Fruit fly (Drosophila melanogaster) whole organism, embryonic: ENCODE measurements around the gene CG42397.
A peak's percentile ranks its signal among the peaks of the same experiment; 100 is the strongest.

Experiments used
- ATbp ChIP-seq: fragments of 200-800 bp; sonication (Bioruptor generic); optimal IDR thresholded peaks from 2 replicates; lab custom pipeline; 2017; ENCODE audit warnings: missing biosample characterization, mild to moderate bottlenecking, missing genetic modification characterization, missing genetic modification reagents
- B-H1 ChIP-seq: fragments of 200-800 bp; sonication (Bioruptor generic); IDR thresholded peaks from 3 replicates; pipeline ENCODE4 v1.3.6; 2022; ENCODE audit warnings: missing biosample characterization, missing genetic modification characterization
- Bgb ChIP-seq: fragments of 200-800 bp; sonication (Bioruptor generic); IDR thresholded peaks from 2 replicates; pipeline ENCODE4 v1.3.6; 2022; ENCODE audit warnings: missing biosample characterization, missing genetic modification characterization; ENCODE audit not compliant: partially characterized antibody
- CG11504 ChIP-seq: fragments of 200-800 bp; sonication (Bioruptor generic); optimal IDR thresholded peaks from 3 replicates; lab custom pipeline; 2019; ENCODE audit warnings: missing biosample characterization, mild to moderate bottlenecking, missing genetic modification characterization, moderate library complexity
- CG12391 ChIP-seq: fragments of 200-800 bp; sonication (Bioruptor generic); optimal IDR thresholded peaks from 3 replicates; lab custom pipeline; 2018; ENCODE audit warnings: missing biosample characterization, mild to moderate bottlenecking, missing genetic modification characterization, moderate library complexity
- CG12659 ChIP-seq: fragments of 200-800 bp; sonication (Bioruptor generic); optimal IDR thresholded peaks from 3 replicates; lab custom pipeline; 2017; ENCODE audit warnings: mild to moderate bottlenecking, missing biosample characterization, missing genetic modification reagents, missing genetic modification characterization
- CG12942 ChIP-seq: fragments of 200-800 bp; sonication (Bioruptor generic); optimal IDR thresholded peaks from 3 replicates; lab custom pipeline; 2016; ENCODE audit warnings: missing biosample characterization, missing genetic modification characterization
- CG13287 ChIP-seq: fragments of 200-800 bp; sonication (Bioruptor generic); IDR thresholded peaks from 2 replicates; pipeline ENCODE4 v1.3.6; 2022; ENCODE audit warnings: missing biosample characterization, missing genetic modification characterization; ENCODE audit not compliant: partially characterized antibody
- CG14441 ChIP-seq: fragments of 200-800 bp; sonication (Bioruptor generic); IDR thresholded peaks from 2 replicates; pipeline ENCODE4 v1.3.6; 2022; ENCODE audit warnings: missing biosample characterization, missing genetic modification characterization
- CG14860 ChIP-seq: fragments of 200-800 bp; sonication (Bioruptor generic); IDR thresholded peaks from 3 replicates; pipeline ENCODE4 v1.3.6; 2022; ENCODE audit warnings: missing biosample characterization, missing genetic modification characterization; ENCODE audit not compliant: partially characterized antibody
- CG15479 ChIP-seq: fragments of 200-800 bp; sonication (Bioruptor generic); optimal IDR thresholded peaks from 3 replicates; lab custom pipeline; 2019; ENCODE audit warnings: missing biosample characterization, mild to moderate bottlenecking, missing genetic modification characterization, moderate library complexity
- CG1647 ChIP-seq: fragments of 200-800 bp; sonication (Bioruptor generic); optimal IDR thresholded peaks from 3 replicates; lab custom pipeline; 2016; ENCODE audit warnings: missing biosample characterization, missing genetic modification characterization
- CG16813 ChIP-seq: fragments of 200-800 bp; sonication (Bioruptor generic); IDR thresholded peaks from 3 replicates; pipeline ENCODE4 v1.3.6; 2022; ENCODE audit warnings: missing biosample characterization, missing genetic modification characterization; ENCODE audit not compliant: partially characterized antibody
- CG16815 ChIP-seq: fragments of 200-800 bp; sonication (Bioruptor generic); optimal IDR thresholded peaks from 3 replicates; lab custom pipeline; 2017; ENCODE audit warnings: missing biosample characterization, mild to moderate bottlenecking, missing genetic modification characterization
- CG17829 ChIP-seq: fragments of 200-800 bp; optimal IDR thresholded peaks from 2 replicates; lab custom pipeline; 2019; ENCODE audit warnings: missing biosample characterization, mild to moderate bottlenecking, missing genetic modification characterization, moderate library complexity
- CG17912 ChIP-seq: fragments of 200-800 bp; sonication (Bioruptor generic); optimal IDR thresholded peaks from 2 replicates; lab custom pipeline; 2018; ENCODE audit warnings: missing biosample characterization, mild to moderate bottlenecking, missing genetic modification characterization
- CG18619 ChIP-seq: fragments of 200-800 bp; sonication (Bioruptor generic); optimal IDR thresholded peaks from 3 replicates; lab custom pipeline; 2017; ENCODE audit warnings: missing biosample characterization, mild to moderate bottlenecking, missing genetic modification characterization
- CG2678 ChIP-seq: fragments of 200-800 bp; sonication (Bioruptor generic); optimal IDR thresholded peaks from 3 replicates; lab custom pipeline; 2019; ENCODE audit warnings: missing biosample characterization, mild to moderate bottlenecking, missing genetic modification characterization, moderate library complexity
- CG4328 ChIP-seq: fragments of 200-800 bp; sonication (Bioruptor generic); optimal IDR thresholded peaks from 3 replicates; lab custom pipeline; 2017; ENCODE audit warnings: missing biosample characterization, missing genetic modification reagents, missing genetic modification characterization
- CG43689 ChIP-seq: fragments of 200-800 bp; sonication (Bioruptor generic); IDR thresholded peaks from 2 replicates; pipeline ENCODE4 v1.3.6; 2022; ENCODE audit warnings: missing biosample characterization, missing genetic modification characterization
- CG4424 ChIP-seq: fragments of 200-800 bp; sonication (Bioruptor generic); optimal IDR thresholded peaks from 3 replicates; lab custom pipeline; 2016; ENCODE audit warnings: missing biosample characterization, missing genetic modification characterization
- CG5180 ChIP-seq: fragments of 200-800 bp; sonication (Bioruptor generic); optimal IDR thresholded peaks from 3 replicates; lab custom pipeline; 2017; ENCODE audit warnings: missing biosample characterization, missing genetic modification characterization, mild to moderate bottlenecking, moderate library complexity, missing genetic modification reagents
- CG5245 ChIP-seq: fragments of 200-800 bp; sonication (Bioruptor generic); optimal IDR thresholded peaks from 3 replicates; lab custom pipeline; 2016; ENCODE audit warnings: missing biosample characterization, missing genetic modification characterization
- CG7372 ChIP-seq: fragments of 200-800 bp; sonication (Bioruptor generic); IDR thresholded peaks from 2 replicates; pipeline ENCODE4 v1.3.6; 2022; ENCODE audit warnings: missing biosample characterization, missing genetic modification characterization
- HLH3B ChIP-seq: fragments of 200-800 bp; sonication (Bioruptor generic); IDR thresholded peaks from 2 replicates; pipeline ENCODE4 v1.3.6; 2022; ENCODE audit warnings: missing biosample characterization, missing genetic modification characterization
- HLH4C ChIP-seq: fragments of 200-800 bp; sonication (Bioruptor generic); IDR thresholded peaks from 3 replicates; pipeline ENCODE4 v1.3.6; 2022; ENCODE audit warnings: missing biosample characterization, missing genetic modification characterization; ENCODE audit not compliant: partially characterized antibody
- Hr3 ChIP-seq: fragments of 200-800 bp; sonication (Bioruptor generic); optimal IDR thresholded peaks from 3 replicates; lab custom pipeline; 2016; ENCODE audit warnings: missing biosample characterization, missing genetic modification characterization
- Lim3 ChIP-seq: fragments of 200-800 bp; sonication (Bioruptor generic); IDR thresholded peaks from 2 replicates; pipeline ENCODE4 v1.3.6; 2022; ENCODE audit warnings: missing biosample characterization, missing genetic modification characterization
- MESR4 ChIP-seq: fragments of 200-800 bp; sonication (Bioruptor generic); optimal IDR thresholded peaks from 2 replicates; lab custom pipeline; 2018; ENCODE audit warnings: missing biosample characterization, mild to moderate bottlenecking, missing genetic modification characterization, moderate library complexity
- PHDP ChIP-seq: fragments of 200-800 bp; sonication (Bioruptor generic); optimal IDR thresholded peaks from 3 replicates; lab custom pipeline; 2018; ENCODE audit warnings: missing biosample characterization, mild to moderate bottlenecking, missing genetic modification characterization, moderate library complexity
- Sox102F ChIP-seq: fragments of 200-800 bp; sonication (Bioruptor generic); optimal IDR thresholded peaks from 2 replicates; lab custom pipeline; 2018; ENCODE audit warnings: missing biosample characterization, mild to moderate bottlenecking, missing genetic modification characterization, moderate library complexity
- Stat92E ChIP-seq, 3 experiments: fragments of >200 bp in 2 of 3; fragments of 200-800 bp in 1 of 3; sonication (Bioruptor generic) in 1 of 3; optimal IDR thresholded peaks; 2 replicates each; lab custom pipeline; 2017 to 2019; ENCODE audit warnings: missing biosample characterization in 3 of 3, missing genetic modification characterization in 3 of 3, mild to moderate bottlenecking in 1 of 3, moderate library complexity in 1 of 3
- ap ChIP-seq: fragments of 200-800 bp; sonication (Bioruptor generic); IDR thresholded peaks from 2 replicates; pipeline ENCODE4 v1.3.6; 2022; ENCODE audit warnings: missing biosample characterization, missing genetic modification characterization
- crol ChIP-seq: fragments of 200-800 bp; sonication (Bioruptor generic); IDR thresholded peaks from 2 replicates; pipeline ENCODE4 v1.3.6; 2022; ENCODE audit warnings: missing biosample characterization, missing genetic modification characterization
- dm ChIP-seq: fragments of 200-800 bp; sonication (Bioruptor generic); optimal IDR thresholded peaks from 3 replicates; lab custom pipeline; 2016; ENCODE audit warnings: missing biosample characterization, missing genetic modification characterization
- gce ChIP-seq: fragments of 200-800 bp; sonication (Bioruptor generic); IDR thresholded peaks from 3 replicates; pipeline ENCODE4 v1.3.6; 2022; ENCODE audit warnings: missing biosample characterization, missing genetic modification characterization
- gt ChIP-seq: fragments of 200-800 bp; sonication (Bioruptor generic); IDR thresholded peaks from 2 replicates; pipeline ENCODE4 v1.3.6; 2022; ENCODE audit warnings: missing biosample characterization, missing genetic modification characterization
- ind ChIP-seq: fragments of 200-800 bp; sonication (Bioruptor generic); optimal IDR thresholded peaks from 3 replicates; lab custom pipeline; 2016; ENCODE audit warnings: missing biosample characterization, missing genetic modification characterization
- kah ChIP-seq: fragments of 200-800 bp; sonication (Bioruptor generic); optimal IDR thresholded peaks from 2 replicates; lab custom pipeline; 2018; ENCODE audit warnings: missing biosample characterization, mild to moderate bottlenecking, missing genetic modification characterization
- knrl ChIP-seq: fragments of 200-800 bp; sonication (Bioruptor generic); IDR thresholded peaks from 3 replicates; pipeline ENCODE4 v1.3.6; 2022; ENCODE audit warnings: missing biosample characterization, missing genetic modification characterization; ENCODE audit not compliant: partially characterized antibody
- lbe ChIP-seq: fragments of 200-800 bp; sonication (Bioruptor generic); optimal IDR thresholded peaks from 2 replicates; lab custom pipeline; 2016; ENCODE audit warnings: missing biosample characterization, mild to moderate bottlenecking, missing genetic modification characterization
- nom ChIP-seq: fragments of 200-800 bp; sonication (Bioruptor generic); optimal IDR thresholded peaks from 2 replicates; lab custom pipeline; 2017; ENCODE audit warnings: missing biosample characterization, missing genetic modification characterization, mild to moderate bottlenecking, moderate library complexity, missing genetic modification reagents
- prd ChIP-seq, 3 experiments: fragments of >200 bp in 2 of 3; fragments of 200-800 bp in 1 of 3; sonication (Bioruptor generic) in 1 of 3; optimal IDR thresholded peaks in 2 of 3; IDR thresholded peaks in 1 of 3; 2 replicates in 2 of 3; 3 replicates in 1 of 3; pipeline versions ENCODE4 v1.3.6 to Lab custom; 2017 to 2022; ENCODE audit warnings: missing biosample characterization in 1 of 3, missing genetic modification characterization in 1 of 3
- pum ChIP-seq: fragments of 200-800 bp; sonication (Bioruptor generic); optimal IDR thresholded peaks from 2 replicates; lab custom pipeline; 2016; ENCODE audit warnings: missing biosample characterization, missing genetic modification characterization
- ro ChIP-seq: fragments of 200-800 bp; sonication (Bioruptor generic); IDR thresholded peaks from 2 replicates; pipeline ENCODE4 v1.3.6; 2022; ENCODE audit warnings: missing biosample characterization, missing genetic modification characterization
- slbo ChIP-seq: fragments of 200-800 bp; sonication (Bioruptor generic); IDR thresholded peaks from 2 replicates; pipeline ENCODE4 v1.3.6; 2022; ENCODE audit warnings: missing biosample characterization, missing genetic modification characterization
- tgo ChIP-seq: fragments of 200-800 bp; sonication (Bioruptor generic); IDR thresholded peaks from 3 replicates; pipeline ENCODE4 v1.3.6; 2022; ENCODE audit warnings: missing biosample characterization, missing genetic modification characterization
- twi ChIP-seq: fragments of 200-800 bp; optimal IDR thresholded peaks from 2 replicates; lab custom pipeline; 2019; ENCODE audit warnings: missing biosample characterization, mild to moderate bottlenecking, missing genetic modification characterization, moderate library complexity
- unc-4 ChIP-seq: fragments of 200-800 bp; sonication (Bioruptor generic); IDR thresholded peaks from 2 replicates; pipeline ENCODE4 v1.3.6; 2022; ENCODE audit warnings: missing biosample characterization, missing genetic modification characterization; ENCODE audit not compliant: partially characterized antibody

CG42397 gene

dm6 chr3L:11992960-11993359, 19.4 kb upstream of the CG42397 start, which contains the start of gene viaf (continued):
- TF ChIP-seq ap (GFP tag; lab: Robert Waterston, UW) (0 out of 2 replicates have a peak, but pooled peaks have one; percentile 7), Sox102F (GFP tag; lab: Kevin White, UChicago) (peak; percentile 51), CG1647 (peak; percentile 9), CG12942 (GFP tag; lab: Kevin White, UChicago) (peak; percentile 42), CG12659 (GFP tag; lab: Kevin White, UChicago) (peak; percentile 78), CG43689 (GFP tag; lab: Robert Waterston, UW) (no peak), MESR4 (GFP tag; lab: Kevin White, UChicago) (peak; percentile 76), Stat92E (GFP tag; optimal IDR thresholded peaks at IDR 0.05; lab: Kevin White, UChicago) (no peak), lbe (GFP tag; lab: Kevin White, UChicago) (peak; percentile 48), HLH3B (GFP tag; lab: Robert Waterston, UW) (peak; percentile 42; the same call in 1 of the 2 replicates), CG13287 (GFP tag; lab: Robert Waterston, UW) (peak; percentile 95), dm (GFP tag; lab: Kevin White, UChicago) (no peak), pum (GFP tag; lab: Kevin White, UChicago) (no peak), ro (GFP tag; lab: Robert Waterston, UW) (no peak), unc-4 (GFP tag; lab: Robert Waterston, UW) (peak; percentile 91), CG16813 (GFP tag; lab: Robert Waterston, UW) (peak; percentile 90), Hr3 (peak; percentile 64), PHDP (tag; lab: Kevin White, UChicago) (no peak), ATbp (no peak), CG5180 (GFP tag; lab: Kevin White, UChicago) (no peak), CG4424 (GFP tag; lab: Kevin White, UChicago) (no peak), Bgb (GFP tag; lab: Robert Waterston, UW) (peak; percentile 96), CG4328 (GFP tag; lab: Kevin White, UChicago) (peak; percentile 19), CG18619 (GFP tag; lab: Kevin White, UChicago) (no peak), prd (optimal IDR thresholded peaks at IDR 0.05; lab: Kevin White, UChicago) (no peak), prd (GFP tag; IDR thresholded peaks at IDR 0.05; lab: Robert Waterston, UW) (peak; percentile 53), knrl (peak; percentile 96), HLH4C (GFP tag; lab: Robert Waterston, UW) (peak; percentile 86), CG14860 (GFP tag; lab: Robert Waterston, UW) (peak; percentile 87), CG17912 (peak; percentile 42), CG7372 (GFP tag; lab: Robert Waterston, UW) (peak; percentile 25; the same call in 1 of the 2 replicates), CG15479 (no peak), B-H1 (GFP tag; lab: Robert Waterston, UW) (peak; percentile 16; the same call in 1 of the 3 replicates), gce (no peak), twi (tag; lab: Kevin White, UChicago) (no peak), CG2678 (tag; lab: Kevin White, UChicago) (no peak), Lim3 (no peak), slbo (GFP tag; lab: Robert Waterston, UW) (peak; percentile 82), CG16815 (GFP tag; lab: Kevin White, UChicago) (no peak), ind (GFP tag; lab: Kevin White, UChicago) (peak; percentile 57), gt (no peak), CG5245 (peak; percentile 24), CG14441 (GFP tag; lab: Robert Waterston, UW) (peak; percentile 30), CG17829 (tag; lab: Kevin White, UChicago) (peak; percentile 81), CG11504 (no peak), crol (no peak), CG12391 (tag; lab: Kevin White, UChicago) (peak; percentile 79), nom (GFP tag; lab: Kevin White, UChicago) (no peak), kah (GFP tag; lab: Kevin White, UChicago) (no peak), tgo (GFP tag; lab: Robert Waterston, UW) (peak; percentile 29; the same call in 2 of the 3 replicates)
